Fruit fly (Drosophila melanogaster) whole organism, prepupa: Measurements from ENCODE around the gene ab.

Experiments used
- Blimp-1 ChIP-seq: fragments of 200-800 bp; sonication (Bioruptor generic); optimal IDR thresholded peaks from 3 replicates; lab custom pipeline; 2017; ENCODE audit warnings: missing biosample characterization, missing genetic modification characterization, mild to moderate bottlenecking, moderate library complexity, missing genetic modification reagents
- CG11294 ChIP-seq: fragments of 200-800 bp; sonication (Bioruptor generic); IDR thresholded peaks from 2 replicates; pipeline ENCODE4 v1.3.6; 2022; ENCODE audit warnings: missing biosample characterization, missing genetic modification characterization
- CG11902 ChIP-seq: fragments of 200-800 bp; sonication (Bioruptor generic); optimal IDR thresholded peaks from 3 replicates; lab custom pipeline; 2016; ENCODE audit warnings: missing biosample characterization, missing genetic modification characterization
- CG15336 ChIP-seq: fragments of 200-800 bp; sonication (Bioruptor generic); IDR thresholded peaks from 2 replicates; pipeline ENCODE4 v1.3.6; 2022; ENCODE audit warnings: missing biosample characterization, missing genetic modification characterization
- CG1621 ChIP-seq: fragments of 200-800 bp; sonication (Bioruptor generic); optimal IDR thresholded peaks from 3 replicates; lab custom pipeline; 2018; ENCODE audit warnings: missing biosample characterization, mild to moderate bottlenecking, missing genetic modification characterization
- CG16779 ChIP-seq: fragments of 200-800 bp; sonication (Bioruptor generic); optimal IDR thresholded peaks from 3 replicates; lab custom pipeline; 2017; ENCODE audit warnings: missing biosample characterization, mild to moderate bottlenecking, missing genetic modification characterization
- CG31627 ChIP-seq: fragments of 200-800 bp; sonication (Bioruptor generic); optimal IDR thresholded peaks from 3 replicates; lab custom pipeline; 2016; ENCODE audit warnings: missing biosample characterization, missing genetic modification characterization
- CG32006 ChIP-seq: fragments of 200-800 bp; sonication (Bioruptor generic); optimal IDR thresholded peaks from 3 replicates; lab custom pipeline; 2017; ENCODE audit warnings: missing biosample characterization, mild to moderate bottlenecking, missing genetic modification characterization
- CG34406 ChIP-seq: fragments of 200-800 bp; sonication (Bioruptor generic); optimal IDR thresholded peaks from 3 replicates; lab custom pipeline; 2016; ENCODE audit warnings: missing biosample characterization, missing genetic modification characterization
- CG3919 ChIP-seq: fragments of 200-800 bp; sonication (Bioruptor generic); optimal IDR thresholded peaks from 3 replicates; lab custom pipeline; 2016; ENCODE audit warnings: missing biosample characterization, missing genetic modification characterization
- CG4318 ChIP-seq: fragments of 200-800 bp; sonication (Bioruptor generic); optimal IDR thresholded peaks from 3 replicates; lab custom pipeline; 2017; ENCODE audit warnings: missing biosample characterization, mild to moderate bottlenecking, missing genetic modification characterization
- CG6163 ChIP-seq: fragments of 200-800 bp; sonication (Bioruptor generic); IDR thresholded peaks from 3 replicates; pipeline ENCODE4 v1.3.6; 2022; ENCODE audit warnings: missing biosample characterization, missing genetic modification characterization
- CG6792 ChIP-seq: fragments of 200-800 bp; sonication (Bioruptor generic); optimal IDR thresholded peaks from 3 replicates; lab custom pipeline; 2016; ENCODE audit warnings: missing biosample characterization, missing genetic modification characterization
- CG6854 ChIP-seq: fragments of 200-800 bp; sonication (Bioruptor generic); optimal IDR thresholded peaks from 2 replicates; lab custom pipeline; 2017; ENCODE audit warnings: missing biosample characterization, mild to moderate bottlenecking, missing genetic modification characterization
- CG8119 ChIP-seq: fragments of 200-800 bp; sonication (Bioruptor generic); IDR thresholded peaks from 3 replicates; pipeline ENCODE4 v1.3.6; 2022; ENCODE audit warnings: missing biosample characterization, missing genetic modification characterization
- CG8632 ChIP-seq: fragments of 200-800 bp; sonication (Bioruptor generic); optimal IDR thresholded peaks from 3 replicates; lab custom pipeline; 2016; ENCODE audit warnings: missing biosample characterization, missing genetic modification characterization
- CG9139 ChIP-seq: fragments of 200-800 bp; sonication (Bioruptor generic); optimal IDR thresholded peaks from 3 replicates; lab custom pipeline; 2017; ENCODE audit warnings: missing biosample characterization, mild to moderate bottlenecking, missing genetic modification characterization
- Eip75B ChIP-seq: fragments of 200-800 bp; sonication (Bioruptor generic); optimal IDR thresholded peaks from 3 replicates; lab custom pipeline; 2016; ENCODE audit warnings: missing biosample characterization, missing genetic modification characterization
- Eip78C ChIP-seq: fragments of 200-800 bp; sonication (Bioruptor generic); peaks from one replicate; lab custom pipeline; 2016; ENCODE audit warnings: missing biosample characterization, missing genetic modification characterization
- Eip93F ChIP-seq: fragments of 200-800 bp; sonication (Bioruptor generic); optimal IDR thresholded peaks from 2 replicates; lab custom pipeline; 2016; ENCODE audit warnings: missing biosample characterization, mild to moderate bottlenecking, missing genetic modification characterization
- Ets21C ChIP-seq: fragments of 200-800 bp; sonication (Bioruptor generic); optimal IDR thresholded peaks from 3 replicates; lab custom pipeline; 2016; ENCODE audit warnings: missing biosample characterization, missing genetic modification characterization
- Gug ChIP-seq: fragments of 200-800 bp; sonication (Bioruptor generic); IDR thresholded peaks from 2 replicates; pipeline ENCODE4 v1.3.6; 2022; ENCODE audit warnings: missing biosample characterization, missing genetic modification characterization
- Hr38 ChIP-seq: sonication (Bioruptor generic); optimal IDR thresholded peaks from 2 replicates; lab custom pipeline; 2016; ENCODE audit warnings: missing biosample characterization, missing genetic modification characterization
- Hr39 ChIP-seq: fragments of 200-800 bp; sonication (Bioruptor generic); optimal IDR thresholded peaks from 2 replicates; lab custom pipeline; 2016; ENCODE audit warnings: missing biosample characterization, missing genetic modification characterization
- Hr4 ChIP-seq: fragments of 200-800 bp; sonication (Bioruptor generic); optimal IDR thresholded peaks from 3 replicates; lab custom pipeline; 2016; ENCODE audit warnings: missing biosample characterization, missing genetic modification characterization
- Lpt ChIP-seq: fragments of 200-800 bp; sonication (Bioruptor generic); optimal IDR thresholded peaks from 3 replicates; lab custom pipeline; 2016; ENCODE audit warnings: missing biosample characterization, missing genetic modification characterization
- Met ChIP-seq: fragments of 200-800 bp; sonication (Bioruptor generic); optimal IDR thresholded peaks from 3 replicates; lab custom pipeline; 2016; ENCODE audit warnings: missing biosample characterization, missing genetic modification characterization
- Sox102F ChIP-seq: fragments of 200-800 bp; sonication (Bioruptor generic); optimal IDR thresholded peaks from 2 replicates; lab custom pipeline; 2016; ENCODE audit warnings: missing biosample characterization, mild to moderate bottlenecking, missing genetic modification characterization
- Sox14 ChIP-seq: fragments of 200-800 bp; sonication (Bioruptor generic); optimal IDR thresholded peaks from 3 replicates; lab custom pipeline; 2016; ENCODE audit warnings: missing biosample characterization, missing genetic modification characterization
- acj6 ChIP-seq: fragments of 200-800 bp; sonication (Bioruptor generic); optimal IDR thresholded peaks from 3 replicates; lab custom pipeline; 2016; ENCODE audit warnings: missing biosample characterization, missing genetic modification characterization
- dac ChIP-seq: fragments of 200-800 bp; sonication (Bioruptor generic); optimal IDR thresholded peaks from 2 replicates; lab custom pipeline; 2017; ENCODE audit warnings: missing biosample characterization, mild to moderate bottlenecking, missing genetic modification characterization
- eg ChIP-seq: fragments of 200-800 bp; sonication (Bioruptor generic); IDR thresholded peaks from 3 replicates; pipeline ENCODE4 v1.3.6; 2022; ENCODE audit warnings: missing biosample characterization, missing genetic modification characterization
- esn ChIP-seq: fragments of 200-800 bp; sonication (Bioruptor generic); optimal IDR thresholded peaks from 2 replicates; lab custom pipeline; 2016; ENCODE audit warnings: missing biosample characterization, mild to moderate bottlenecking, missing genetic modification characterization, moderate library complexity
- fd59A ChIP-seq: fragments of 200-800 bp; sonication (Bioruptor generic); optimal IDR thresholded peaks from 2 replicates; lab custom pipeline; 2017; ENCODE audit warnings: missing biosample characterization, mild to moderate bottlenecking, missing genetic modification characterization, missing genetic modification reagents
- fd85E ChIP-seq: fragments of 200-800 bp; sonication (Bioruptor generic); optimal IDR thresholded peaks from 3 replicates; lab custom pipeline; 2016; ENCODE audit warnings: missing biosample characterization, missing genetic modification characterization
- lz ChIP-seq: fragments of 200-800 bp; sonication (Bioruptor generic); optimal IDR thresholded peaks from 3 replicates; lab custom pipeline; 2016; ENCODE audit warnings: missing biosample characterization, missing genetic modification characterization
- net ChIP-seq: fragments of 200-800 bp; sonication (Bioruptor generic); optimal IDR thresholded peaks from 3 replicates; lab custom pipeline; 2016; ENCODE audit warnings: missing biosample characterization, missing genetic modification characterization
- pdm3 ChIP-seq: fragments of 200-800 bp; sonication (Bioruptor generic); optimal IDR thresholded peaks from 3 replicates; lab custom pipeline; 2016; ENCODE audit warnings: missing biosample characterization, missing genetic modification characterization
- salr ChIP-seq, 2 experiments: fragments of 200-800 bp; sonication (Bioruptor generic); optimal IDR thresholded peaks; 3 replicates each; lab custom pipeline; 2016 to 2018; ENCODE audit warnings: missing biosample characterization in 2 of 2, missing genetic modification characterization in 2 of 2, mild to moderate bottlenecking in 1 of 2
- svp ChIP-seq: fragments of 200-800 bp; sonication (Bioruptor generic); peaks from one replicate; lab custom pipeline; 2016; ENCODE audit warnings: missing biosample characterization, missing genetic modification characterization
- topi ChIP-seq: fragments of 200-800 bp; sonication (Bioruptor generic); optimal IDR thresholded peaks from 3 replicates; lab custom pipeline; 2016; ENCODE audit warnings: missing biosample characterization, missing genetic modification characterization
- vri ChIP-seq: fragments of 200-800 bp; sonication (Bioruptor generic); optimal IDR thresholded peaks from 3 replicates; lab custom pipeline; 2016; ENCODE audit warnings: missing biosample characterization, mild to moderate bottlenecking, missing genetic modification characterization

The ab gene

DNA sequence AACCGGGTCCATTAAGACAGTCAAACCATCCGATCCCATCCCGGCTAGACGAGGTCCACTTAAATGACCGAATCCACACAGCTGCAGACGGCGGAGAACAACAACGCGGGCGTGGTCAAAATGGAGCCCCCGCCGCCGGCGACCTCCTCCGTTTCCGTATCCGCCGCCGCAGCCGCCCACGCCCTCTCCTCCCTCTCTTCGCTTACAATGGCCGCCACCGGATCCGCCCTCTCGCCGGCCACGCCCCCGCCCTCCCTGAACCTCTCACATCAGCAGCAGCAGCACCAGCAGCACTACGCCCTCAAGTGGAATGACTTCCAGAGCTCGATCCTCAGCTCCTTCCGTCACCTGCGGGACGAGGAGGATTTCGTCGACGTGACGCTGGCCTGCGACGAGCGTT is 25.1 kb downstream of the ab start:
- TF ChIP-seq Lpt, result no peak

- no peak for TF ChIP-seq topi (GFP tag; lab: Kevin White, UChicago)
Measured at dm6 chr2L:11236364-11236763, 25.9 kb downstream of the ab start.

dm6 chr2L:11243912-11244311 is 33.4 kb downstream of the ab start:
- TF ChIP-seq CG16779 (tag; lab: Kevin White, UChicago), result no peak
- no peak for TF ChIP-seq CG8119 (GFP tag; lab: Robert Waterston, UW)
- TF ChIP-seq fd85E (GFP tag; lab: Kevin White, UChicago), result no peak
- TF ChIP-seq CG6792, result no peak
- no peak for TF ChIP-seq CG11294 (GFP tag; lab: Robert Waterston, UW)
- no peak for TF ChIP-seq Gug
- no peak for TF ChIP-seq vri (GFP tag; lab: Kevin White, UChicago)
- TF ChIP-seq Hr38, result no peak
- TF ChIP-seq Lpt, result no peak
- TF ChIP-seq, all 60 proteins: peak for 0

DNA sequence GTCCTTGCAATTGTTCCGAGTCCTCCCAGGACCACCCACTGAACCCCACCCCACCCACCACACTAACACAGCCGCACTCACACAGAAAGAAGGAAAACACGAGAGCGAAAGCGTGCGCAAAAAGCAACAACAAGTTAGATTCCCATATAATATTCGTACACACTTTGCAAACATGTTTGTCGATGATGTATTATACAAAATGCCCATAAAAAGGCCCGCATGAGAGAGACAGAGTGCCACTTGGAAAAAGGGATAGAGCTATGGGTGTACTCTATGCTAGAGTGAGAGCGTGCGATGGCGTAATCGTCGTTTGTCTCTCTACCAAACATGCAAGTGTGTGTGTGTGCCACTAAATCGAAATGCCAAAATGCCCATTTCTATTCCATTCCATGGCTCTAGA is 37.3 kb downstream of the ab start:
- TF ChIP-seq Gug, result no peak
- no peak for TF ChIP-seq CG32006 (GFP tag; lab: Kevin White, UChicago)
- TF ChIP-seq Sox102F (GFP tag; lab: Kevin White, UChicago), result no peak

DNA sequence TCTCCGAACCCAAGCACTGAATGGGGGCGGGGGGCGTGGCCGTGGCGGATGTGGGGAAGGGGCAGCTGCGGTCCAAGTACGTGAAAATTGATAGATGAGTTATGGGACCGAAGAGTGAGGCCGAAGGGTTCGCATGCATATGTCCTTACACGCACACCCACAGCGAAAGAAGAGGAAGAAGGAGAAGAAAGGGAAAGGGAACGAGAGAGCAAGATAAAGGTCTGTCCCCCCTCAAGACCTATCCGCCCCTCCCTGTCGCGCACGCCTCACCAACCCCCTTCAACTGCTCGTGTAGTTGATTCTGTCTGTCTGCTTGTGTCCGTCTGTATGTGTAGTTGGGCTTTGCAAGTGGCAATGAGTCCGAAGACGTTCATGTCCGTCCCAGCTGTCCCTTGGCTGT is 38.9 kb downstream of the ab start:
- TF ChIP-seq CG11294 (GFP tag; lab: Robert Waterston, UW) (no peak), CG8632 (GFP tag; lab: Kevin White, UChicago) (no peak), topi (GFP tag; lab: Kevin White, UChicago) (no peak), fd59A (no peak), net (GFP tag; lab: Kevin White, UChicago) (no peak), CG15336 (no peak), pdm3 (GFP tag; lab: Kevin White, UChicago) (no peak), CG9139 (GFP tag; lab: Kevin White, UChicago) (no peak), salr (GFP tag; optimal IDR thresholded peaks at IDR 0.05; lab: Kevin White, UChicago) (no peak), CG6163 (GFP tag; lab: Robert Waterston, UW) (no peak), esn (GFP tag; lab: Kevin White, UChicago) (no peak), CG1621 (no peak), CG11902 (no peak), CG6854 (GFP tag; lab: Kevin White, UChicago) (no peak), CG3919 (GFP tag; lab: Kevin White, UChicago) (no peak), CG31627 (GFP tag; lab: Kevin White, UChicago) (no peak), eg (GFP tag; lab: Robert Waterston, UW) (no peak), CG32006 (GFP tag; lab: Kevin White, UChicago) (no peak), Blimp-1 (GFP tag; lab: Kevin White, UChicago) (no peak)

DNA sequence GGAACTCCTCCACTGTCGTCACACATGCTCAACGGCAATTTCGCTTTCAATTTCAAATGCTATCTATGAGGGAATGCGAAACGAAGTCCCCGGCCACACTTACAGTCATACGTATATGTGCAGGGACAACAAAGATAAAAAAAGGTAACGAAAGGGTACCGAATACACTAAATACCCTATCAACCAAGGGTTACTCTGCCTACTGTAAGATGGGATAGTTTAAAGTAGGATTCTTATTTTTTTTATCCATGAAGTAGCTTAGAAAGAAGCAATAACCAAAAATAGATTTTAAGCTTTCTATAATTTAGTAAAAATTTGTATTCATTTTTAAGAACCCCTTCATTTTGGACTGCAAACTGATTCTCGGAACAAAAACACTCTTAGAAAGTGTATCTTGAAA is 40.7 kb downstream of the ab start:
- TF ChIP-seq Gug (no peak), salr (GFP tag; optimal IDR thresholded peaks at IDR 0.05; lab: Kevin White, UChicago) (no peak), CG34406 (GFP tag; lab: Kevin White, UChicago) (no peak), CG6792 (no peak), lz (GFP tag; lab: Kevin White, UChicago) (peak; percentile 7), Eip75B (no peak), acj6 (GFP tag; lab: Kevin White, UChicago) (no peak), CG9139 (GFP tag; lab: Kevin White, UChicago) (no peak), Eip78C (GFP tag; lab: Kevin White, UChicago) (peak; percentile 66), eg (GFP tag; lab: Robert Waterston, UW) (0 out of 3 replicates have a peak, but pooled peaks have one; percentile 15), topi (GFP tag; lab: Kevin White, UChicago) (no peak), CG11294 (GFP tag; lab: Robert Waterston, UW) (no peak), Eip93F (GFP tag; lab: Kevin White, UChicago) (no peak), CG15336 (0 out of 2 replicates have a peak, but pooled peaks have one; percentile 34), dac (GFP tag; lab: Kevin White, UChicago) (no peak), CG8119 (GFP tag; lab: Robert Waterston, UW) (peak; percentile 38; the same call in 1 of the 3 replicates), Blimp-1 (GFP tag; lab: Kevin White, UChicago) (no peak), CG6854 (GFP tag; lab: Kevin White, UChicago) (no peak), CG31627 (GFP tag; lab: Kevin White, UChicago) (no peak), Ets21C (GFP tag; lab: Kevin White, UChicago) (no peak), svp (GFP tag; lab: Kevin White, UChicago) (no peak), fd59A (no peak), CG3919 (GFP tag; lab: Kevin White, UChicago) (no peak), Hr39 (GFP tag; lab: Kevin White, UChicago) (no peak), Hr4 (peak; percentile 56), Sox14 (GFP tag; lab: Kevin White, UChicago) (no peak), CG4318 (GFP tag; lab: Kevin White, UChicago) (no peak), Met (GFP tag; lab: Kevin White, UChicago) (no peak)
